Fruit fly (Drosophila melanogaster): ENCODE data around the gene CG32192.

Gene CG32192

dm6 chr3L:18040017-18040416 is at the start of gene CG32192:
TSS of gene CG32192 (plus strand) at chr3L:18040317.
- TF ChIP-seq noc (tag; optimal IDR thresholded peaks at IDR 0.05) = no peak

dm6 chr3L:17991014-17991413 is 49.1 kb upstream of the CG32192 start:
- TF ChIP-seq noc (tag; optimal IDR thresholded peaks at IDR 0.05) = no peak

- TF ChIP-seq noc (tag; optimal IDR thresholded peaks at IDR 0.05) = no peak
Observed at dm6 chr3L:17991897-17992553, 48.1 kb upstream of the CG32192 start.

dm6 chr3L:17992598-17992997 is 47.5 kb upstream of the CG32192 start:
- no peak for TF ChIP-seq noc (tag; optimal IDR thresholded peaks at IDR 0.05)

dm6 chr3L:17993269-17993668 is 46.8 kb upstream of the CG32192 start:
- no peak for TF ChIP-seq noc (tag; optimal IDR thresholded peaks at IDR 0.05)

dm6 chr3L:17993759-17994158 is 46.4 kb upstream of the CG32192 start:
- no peak for TF ChIP-seq noc (tag; optimal IDR thresholded peaks at IDR 0.05)

- peak; percentile 37 for TF ChIP-seq noc (tag; optimal IDR thresholded peaks at IDR 0.05)
Observed at dm6 chr3L:17994560-17995202, 45.4 kb upstream of the CG32192 start.

dm6 chr3L:17995203-17996143 is 44.6 kb upstream of the CG32192 start:
- peak; percentile 71 for TF ChIP-seq noc (tag; optimal IDR thresholded peaks at IDR 0.05)

- no peak for TF ChIP-seq noc (tag; optimal IDR thresholded peaks at IDR 0.05)
Observed at dm6 chr3L:17996950-17997349, 43.2 kb upstream of the CG32192 start.

dm6 chr3L:17997495-17997894 is 42.6 kb upstream of the CG32192 start:
- no peak for TF ChIP-seq noc (tag; optimal IDR thresholded peaks at IDR 0.05)

dm6 chr3L:17999406-18000101 is 40.6 kb upstream of the CG32192 start:
- peak; percentile 98 for TF ChIP-seq noc (tag; optimal IDR thresholded peaks at IDR 0.05)

- TF ChIP-seq noc (tag; optimal IDR thresholded peaks at IDR 0.05) = no peak
Observed at dm6 chr3L:18000102-18000488, 40.0 kb upstream of the CG32192 start.

dm6 chr3L:18000943-18001342 is 39.2 kb upstream of the CG32192 start:
- no peak for TF ChIP-seq noc (tag; optimal IDR thresholded peaks at IDR 0.05)

- TF ChIP-seq noc (tag; optimal IDR thresholded peaks at IDR 0.05) = no peak
Observed at dm6 chr3L:18001571-18002045, 38.5 kb upstream of the CG32192 start.

dm6 chr3L:18002150-18002549 is 38.0 kb upstream of the CG32192 start:
- no peak for TF ChIP-seq noc (tag; optimal IDR thresholded peaks at IDR 0.05)
